Fruit fly (Drosophila melanogaster) whole organism, wandering third instar larva: ENCODE data around the gene CG14341.

Experiments used
- Abd-B ChIP-seq: fragments of >200 bp; optimal IDR thresholded peaks from 2 replicates; lab custom pipeline; 2017; ENCODE audit warnings: missing biosample characterization, missing genetic modification characterization
- CG9705 ChIP-seq: fragments of 200-800 bp; sonication (Bioruptor generic); optimal IDR thresholded peaks from 2 replicates; lab custom pipeline; 2018; ENCODE audit warnings: missing biosample characterization, mild to moderate bottlenecking, missing genetic modification characterization
- CrebA ChIP-seq: fragments of 200-800 bp; sonication (Bioruptor generic); optimal IDR thresholded peaks from 2 replicates; lab custom pipeline; 2016; ENCODE audit warnings: missing biosample characterization, mild to moderate bottlenecking, missing genetic modification characterization, borderline replicate concordance
- Dfd ChIP-seq: fragments of >200 bp; optimal IDR thresholded peaks from 2 replicates; lab custom pipeline; 2017; ENCODE audit warnings: missing biosample characterization, missing genetic modification characterization
- Dif ChIP-seq: fragments of 200-275, 200-300 bp; sonication (Bioruptor generic); optimal IDR thresholded peaks from 2 replicates; lab custom pipeline; 2018; ENCODE audit warnings: missing biosample characterization, missing genetic modification characterization; ENCODE audit not compliant: partially characterized antibody
- GATAd ChIP-seq: sonication (Bioruptor generic); optimal IDR thresholded peaks from 2 replicates; lab custom pipeline; 2016; ENCODE audit warnings: missing biosample characterization, missing genetic modification characterization
- HLH106 ChIP-seq: fragments of 200-800 bp; optimal IDR thresholded peaks from 3 replicates; lab custom pipeline; 2019; ENCODE audit warnings: missing biosample characterization, mild to moderate bottlenecking, missing genetic modification characterization, moderate library complexity
- Hr83 ChIP-seq: fragments of 200-300 bp; sonication (Bioruptor generic); optimal IDR thresholded peaks from 2 replicates; lab custom pipeline; 2016; ENCODE audit warnings: missing biosample characterization, mild to moderate bottlenecking, missing genetic modification characterization, moderate library complexity; ENCODE audit not compliant: poor library complexity, severe bottlenecking
- Jra ChIP-seq: sonication (Bioruptor generic); optimal IDR thresholded peaks from 2 replicates; lab custom pipeline; 2016; ENCODE audit warnings: missing biosample characterization, missing genetic modification characterization
- Mio ChIP-seq: sonication (Bioruptor generic); optimal IDR thresholded peaks from 2 replicates; lab custom pipeline; 2016; ENCODE audit warnings: missing biosample characterization, missing genetic modification characterization
- Myc ChIP-seq: fragments of >200 bp; optimal IDR thresholded peaks from 2 replicates; lab custom pipeline; 2017
- N ChIP-seq: fragments of >200 bp; optimal IDR thresholded peaks from 2 replicates; lab custom pipeline; 2018; ENCODE audit warnings: missing biosample characterization, missing external identifiers, missing genetic modification characterization
- Rel ChIP-seq, 2 experiments: fragments of 200-800 bp; sonication (Bioruptor generic) in 1 of 2; optimal IDR thresholded peaks; 2 replicates in 1 of 2; 3 replicates in 1 of 2; lab custom pipeline; 2016 to 2019; ENCODE audit warnings: mild to moderate bottlenecking in 2 of 2, missing biosample characterization in 2 of 2, missing genetic modification characterization in 2 of 2, moderate library complexity in 1 of 2
- Sp1 ChIP-seq: fragments of 200-800 bp; sonication (Bioruptor generic); optimal IDR thresholded peaks from 3 replicates; lab custom pipeline; 2019; ENCODE audit warnings: missing biosample characterization, mild to moderate bottlenecking, missing genetic modification characterization, moderate library complexity
- br ChIP-seq: fragments of 200-800 bp; sonication (Bioruptor generic); optimal IDR thresholded peaks from 2 replicates; lab custom pipeline; 2016; ENCODE audit warnings: missing biosample characterization, missing genetic modification characterization
- brk ChIP-seq: fragments of 200-800 bp; sonication (Bioruptor generic); optimal IDR thresholded peaks from 2 replicates; lab custom pipeline; 2016; ENCODE audit warnings: missing biosample characterization, mild to moderate bottlenecking, missing genetic modification characterization
- dl ChIP-seq, 2 experiments: fragments of 175-275, 200-275 bp in 1 of 2; fragments of 200-275 bp in 1 of 2; sonication (Bioruptor generic); optimal IDR thresholded peaks; lab custom pipeline; 2018; ENCODE audit warnings: mild to moderate bottlenecking in 2 of 2, missing biosample characterization in 2 of 2, missing genetic modification characterization in 2 of 2, moderate library complexity in 2 of 2; ENCODE audit not compliant: partially characterized antibody in 2 of 2, insufficient read depth in 1 of 2
- dmrt93B ChIP-seq: fragments of 200-800 bp; sonication (Bioruptor generic); optimal IDR thresholded peaks from 2 replicates; lab custom pipeline; 2018; ENCODE audit warnings: missing biosample characterization, mild to moderate bottlenecking, missing genetic modification characterization
- ey ChIP-seq: fragments of 200-800 bp; sonication (Bioruptor generic); optimal IDR thresholded peaks from 2 replicates; lab custom pipeline; 2016; ENCODE audit warnings: missing biosample characterization, missing genetic modification characterization
- fru ChIP-seq: fragments of 200-800 bp; sonication (Bioruptor generic); optimal IDR thresholded peaks from 3 replicates; lab custom pipeline; 2016; ENCODE audit warnings: missing biosample characterization, mild to moderate bottlenecking, missing genetic modification characterization
- h ChIP-seq: fragments of 200-800 bp; sonication (Bioruptor generic); optimal IDR thresholded peaks from 3 replicates; lab custom pipeline; 2016; ENCODE audit warnings: missing biosample characterization, mild to moderate bottlenecking, missing genetic modification characterization
- jim ChIP-seq: fragments of 175-275, 200-325 bp; sonication (Bioruptor generic); optimal IDR thresholded peaks from 2 replicates; lab custom pipeline; 2016; ENCODE audit warnings: missing biosample characterization, mild to moderate bottlenecking, missing genetic modification characterization
- lola ChIP-seq: fragments of >200 bp; optimal IDR thresholded peaks from 2 replicates; lab custom pipeline; 2017; ENCODE audit warnings: missing biosample characterization, missing genetic modification characterization
- psq ChIP-seq: fragments of 200-800 bp; sonication (Bioruptor generic); optimal IDR thresholded peaks from 3 replicates; lab custom pipeline; 2017; ENCODE audit warnings: missing biosample characterization, mild to moderate bottlenecking, missing genetic modification characterization, moderate library complexity
- sage ChIP-seq: fragments of 200-800 bp; sonication (Bioruptor generic); optimal IDR thresholded peaks from 2 replicates; lab custom pipeline; 2016; ENCODE audit warnings: missing biosample characterization, mild to moderate bottlenecking, missing genetic modification characterization
- sv ChIP-seq: fragments of 200-800 bp; sonication (Bioruptor generic); optimal IDR thresholded peaks from 3 replicates; lab custom pipeline; 2016; ENCODE audit warnings: missing biosample characterization, missing genetic modification characterization
- woc ChIP-seq: sonication (Bioruptor generic); optimal IDR thresholded peaks from 2 replicates; lab custom pipeline; 2016; ENCODE audit warnings: missing biosample characterization, mild to moderate bottlenecking, missing genetic modification characterization

CG14341 gene

dm6 chr2L:1199912-1200721 lies 33.8 kb downstream of the CG14341 start, which contains the start of the genes CG43349 and CG5011:
TSS of gene CG43349 (plus strand) at chr2L:1200205.
TSS of gene CG5011 (plus strand) at chr2L:1200671.
- TF ChIP-seq dl (GFP tag; optimal IDR thresholded peaks at IDR 0.05; lab: Kevin White, UChicago; ENCODE audit: insufficient read depth in 1 of 2, partially characterized antibody in 2 of 2), result peak; percentile 48 to 72
- no peak for TF ChIP-seq sv (GFP tag; lab: Kevin White, UChicago)
- TF ChIP-seq Rel (GFP tag; optimal IDR thresholded peaks at IDR 0.05; lab: Kevin White, UChicago), result no peak
- TF ChIP-seq Rel (tag; optimal IDR thresholded peaks at IDR 0.05; lab: Kevin White, UChicago), result peak; percentile 85
- TF ChIP-seq Sp1 (GFP tag; lab: Kevin White, UChicago), result no peak
- TF ChIP-seq Dfd (GFP tag; lab: Kevin White, UChicago), result peak; percentile 65
- no peak for TF ChIP-seq sage

dm6 chr2L:1201396-1201837 lies 35.1 kb downstream of the CG14341 start:
- TF ChIP-seq Dif (GFP tag; lab: Kevin White, UChicago) (no peak), Rel (GFP tag; optimal IDR thresholded peaks at IDR 0.05; lab: Kevin White, UChicago) (no peak), Rel (tag; optimal IDR thresholded peaks at IDR 0.05; lab: Kevin White, UChicago) (peak; percentile 89), fru (GFP tag; lab: Kevin White, UChicago) (peak; percentile 27), Myc (lab: Kevin White, UChicago) (no peak), sage (no peak), jim (GFP tag; lab: Kevin White, UChicago) (no peak), dl (GFP tag; optimal IDR thresholded peaks at IDR 0.05; lab: Kevin White, UChicago; ENCODE audit: insufficient read depth in 1 of 2, partially characterized antibody in 2 of 2) (no peak)
- TF ChIP-seq, all 38 proteins: peak for 2

dm6 chr2L:1202445-1202844 lies 36.1 kb downstream of the CG14341 start:
- TF ChIP-seq brk (GFP tag; lab: Kevin White, UChicago) (no peak), GATAd (GFP tag; lab: Kevin White, UChicago) (no peak), CrebA (GFP tag; lab: Kevin White, UChicago) (no peak), dmrt93B (no peak), N (GFP tag; lab: Kevin White, UChicago) (no peak), h (GFP tag; lab: Kevin White, UChicago) (no peak), Dif (GFP tag; lab: Kevin White, UChicago) (no peak), Myc (lab: Kevin White, UChicago) (no peak), CG9705 (no peak)

- TF ChIP-seq Abd-B (GFP tag; lab: Kevin White, UChicago) (no peak), Hr83 (GFP tag; lab: Kevin White, UChicago) (no peak), ey (GFP tag; lab: Kevin White, UChicago) (no peak), woc (GFP tag; lab: Kevin White, UChicago) (no peak), psq (GFP tag; lab: Kevin White, UChicago) (no peak), h (GFP tag; lab: Kevin White, UChicago) (no peak), Mio (no peak), Dif (GFP tag; lab: Kevin White, UChicago) (no peak), dmrt93B (no peak), Jra (no peak), Myc (lab: Kevin White, UChicago) (no peak), jim (GFP tag; lab: Kevin White, UChicago) (no peak), fru (GFP tag; lab: Kevin White, UChicago) (no peak)
Observed at dm6 chr2L:1203915-1204314, 37.6 kb downstream of the CG14341 start, which contains the start of gene CG14342. TSS of gene CG14342 (plus strand) at chr2L:1204215.

dm6 chr2L:1207432-1207831 lies 41.1 kb downstream of the CG14341 start:
- no peak for TF ChIP-seq dmrt93B
- no peak for TF ChIP-seq Jra
- TF ChIP-seq Sp1 (GFP tag; lab: Kevin White, UChicago), result no peak
- TF ChIP-seq ey (GFP tag; lab: Kevin White, UChicago), result no peak
- TF ChIP-seq br (GFP tag; lab: Kevin White, UChicago), result peak; percentile 10
- TF ChIP-seq HLH106 (tag; lab: Kevin White, UChicago), result no peak
- TF ChIP-seq N (GFP tag; lab: Kevin White, UChicago), result no peak
- TF ChIP-seq lola (GFP tag; lab: Kevin White, UChicago), result no peak
